Worm (Caenorhabditis elegans) whole organism, young adult: ENCODE measurements around the gene F17H10.2.

ENCODE experiments used
- B0261.1 ChIP-seq: sonication (generic microtip); optimal IDR thresholded peaks from 2 replicates; lab custom pipeline; 2016; ENCODE audit warnings: mild to moderate bottlenecking, missing genetic modification characterization, moderate library complexity, missing compliant biosample characterization
- C06A6.2 ChIP-seq: fragments of 200-800 bp; sonication (Bioruptor generic); conservative IDR thresholded peaks from 2 replicates; pipeline ENCODE4 v1.3.6; 2022; ENCODE audit warnings: missing genetic modification characterization, missing compliant biosample characterization
- C17E4.6 ChIP-seq: fragments of 200-800 bp; sonication (Bioruptor generic); IDR thresholded peaks from 2 replicates; pipeline ENCODE4 v1.3.6; 2022; ENCODE audit warnings: missing genetic modification reagents, missing genetic modification characterization, missing compliant biosample characterization
- F10E7.11 ChIP-seq: sonication (generic microtip); optimal IDR thresholded peaks from 2 replicates; lab custom pipeline; 2017; ENCODE audit warnings: mild to moderate bottlenecking, missing genetic modification characterization, moderate library complexity, missing compliant biosample characterization
- F37B4.10 ChIP-seq: fragments of 200-800 bp; sonication (Bioruptor generic); IDR thresholded peaks from 2 replicates; pipeline ENCODE4 v1.3.6; 2022; ENCODE audit warnings: missing genetic modification characterization, missing compliant biosample characterization
- F49E8.2 ChIP-seq: sonication (generic microtip); optimal IDR thresholded peaks from 3 replicates; lab custom pipeline; 2017; ENCODE audit warnings: missing genetic modification characterization, mild to moderate bottlenecking, missing compliant biosample characterization, antibody characterized with exemption, moderate library complexity; ENCODE audit not compliant: insufficient read depth
- F52B5.7 ChIP-seq: sonication (generic microtip); optimal IDR thresholded peaks from 2 replicates; lab custom pipeline; 2016; ENCODE audit warnings: mild to moderate bottlenecking, missing genetic modification characterization, missing compliant biosample characterization
- K11D2.4 ChIP-seq: fragments of 200-800 bp; sonication (Bioruptor generic); IDR thresholded peaks from 2 replicates; pipeline ENCODE4 v1.3.6; 2022; ENCODE audit warnings: missing genetic modification reagents, missing genetic modification characterization, missing compliant biosample characterization
- T07F8.4 ChIP-seq: sonication (generic microtip); optimal IDR thresholded peaks from 2 replicates; lab custom pipeline; 2016; ENCODE audit warnings: mild to moderate bottlenecking, missing genetic modification characterization, moderate library complexity, missing compliant biosample characterization
- T26A5.8 ChIP-seq: sonication (generic microtip); optimal IDR thresholded peaks from 2 replicates; lab custom pipeline; 2016; ENCODE audit warnings: missing genetic modification characterization, missing compliant biosample characterization
- Y56A3A.18 ChIP-seq: fragments of 200-800 bp; sonication (Bioruptor generic); IDR thresholded peaks from 2 replicates; pipeline ENCODE4 v1.3.6; 2022; ENCODE audit warnings: missing genetic modification reagents, missing genetic modification characterization, missing compliant biosample characterization
- attf-3 ChIP-seq: fragments of 200-800 bp; sonication (Bioruptor generic); conservative IDR thresholded peaks from 2 replicates; pipeline ENCODE4 v1.3.6; 2022; ENCODE audit warnings: missing genetic modification reagents, missing genetic modification characterization, missing compliant biosample characterization
- cebp-1 ChIP-seq, 2 experiments: fragments of 200-800 bp in 1 of 2; sonication (Bioruptor generic) in 1 of 2; sonication (generic microtip) in 1 of 2; IDR thresholded peaks in 1 of 2; optimal IDR thresholded peaks in 1 of 2; 2 replicates each; pipeline versions ENCODE4 v1.3.6 to Lab custom; 2017 to 2022; ENCODE audit warnings: missing compliant biosample characterization in 2 of 2, missing genetic modification characterization in 2 of 2, mild to moderate bottlenecking in 1 of 2, missing genetic modification reagents in 1 of 2, moderate library complexity in 1 of 2
- cebp-2 ChIP-seq: fragments of 200-800 bp; sonication (Bioruptor generic); IDR thresholded peaks from 2 replicates; pipeline ENCODE4 v1.3.6; 2022; ENCODE audit warnings: missing genetic modification characterization, missing compliant biosample characterization
- ceh-91 ChIP-seq: fragments of 200-800 bp; sonication (Bioruptor generic); IDR thresholded peaks from 2 replicates; pipeline ENCODE4 v1.3.6; 2022; ENCODE audit warnings: missing genetic modification reagents, missing genetic modification characterization, missing compliant biosample characterization
- chd-7 ChIP-seq: sonication (generic microtip); optimal IDR thresholded peaks from 2 replicates; lab custom pipeline; 2016; ENCODE audit warnings: mild to moderate bottlenecking, missing genetic modification characterization, moderate library complexity, missing compliant biosample characterization
- dpl-1 ChIP-seq: fragments of 150-350 bp; optimal IDR thresholded peaks from 2 replicates; lab custom pipeline; 2014; ENCODE audit warnings: missing biosample characterization, missing genetic modification reagents, missing genetic modification characterization
- egl-18 ChIP-seq: fragments of 200-800 bp; sonication (Bioruptor generic); IDR thresholded peaks from 2 replicates; pipeline ENCODE4 v1.3.6; 2022; ENCODE audit warnings: missing genetic modification reagents, missing genetic modification characterization, missing compliant biosample characterization
- egl-44 ChIP-seq: fragments of 200-800 bp; sonication (Bioruptor generic); IDR thresholded peaks from 2 replicates; pipeline ENCODE4 v1.3.6; 2022; ENCODE audit warnings: missing genetic modification reagents, missing genetic modification characterization, missing compliant biosample characterization
- ekl-4 ChIP-seq: fragments of 200-800 bp; sonication (Bioruptor generic); IDR thresholded peaks from 2 replicates; pipeline ENCODE4 v1.3.6; 2022; ENCODE audit warnings: missing genetic modification reagents, missing genetic modification characterization, missing compliant biosample characterization
- hlh-12 ChIP-seq: sonication (generic microtip); optimal IDR thresholded peaks from 2 replicates; lab custom pipeline; 2016; ENCODE audit warnings: missing genetic modification characterization, missing compliant biosample characterization
- hmg-1.2 ChIP-seq: fragments of 200-800 bp; sonication (Bioruptor generic); IDR thresholded peaks from 2 replicates; pipeline ENCODE4 v1.3.6; 2022; ENCODE audit warnings: missing genetic modification reagents, missing genetic modification characterization, missing compliant biosample characterization
- hmg-20 ChIP-seq: fragments of 200-800 bp; sonication (Bioruptor generic); IDR thresholded peaks from 2 replicates; pipeline ENCODE4 v1.3.6; 2022; ENCODE audit warnings: missing genetic modification reagents, missing genetic modification characterization, missing compliant biosample characterization
- lin-26 ChIP-seq: fragments of 200-800 bp; sonication (Bioruptor generic); IDR thresholded peaks from 2 replicates; pipeline ENCODE4 v1.3.6; 2022; ENCODE audit warnings: missing genetic modification reagents, missing genetic modification characterization, missing compliant biosample characterization
- lin-40 ChIP-seq: sonication (generic microtip); optimal IDR thresholded peaks from 2 replicates; lab custom pipeline; 2016; ENCODE audit warnings: missing genetic modification characterization, mild to moderate bottlenecking, missing compliant biosample characterization, missing genotype, missing genetic modification reagents
- lir-1 ChIP-seq: fragments of 200-800 bp; sonication (Bioruptor generic); conservative IDR thresholded peaks from 2 replicates; pipeline ENCODE4 v1.3.6; 2022; ENCODE audit warnings: missing genetic modification reagents, missing genetic modification characterization, missing compliant biosample characterization
- lsy-27 ChIP-seq: sonication (generic microtip); optimal IDR thresholded peaks from 2 replicates; lab custom pipeline; 2017; ENCODE audit warnings: missing genetic modification characterization, mild to moderate bottlenecking, missing compliant biosample characterization, antibody characterized with exemption, missing genotype, borderline replicate concordance; ENCODE audit not compliant: insufficient read depth
- madf-3 ChIP-seq: fragments of 200-800 bp; sonication (Bioruptor generic); IDR thresholded peaks from 2 replicates; pipeline ENCODE4 v1.3.6; 2022; ENCODE audit warnings: missing genetic modification reagents, missing genetic modification characterization, missing compliant biosample characterization
- nhr-80 ChIP-seq: sonication (generic microtip); optimal IDR thresholded peaks from 2 replicates; lab custom pipeline; 2016; ENCODE audit warnings: missing genetic modification characterization, missing compliant biosample characterization
- nhr-90 ChIP-seq: sonication (generic microtip); optimal IDR thresholded peaks from 2 replicates; lab custom pipeline; 2016; ENCODE audit warnings: missing genotype, mild to moderate bottlenecking, missing genetic modification characterization, missing compliant biosample characterization
- pha-4 ChIP-seq: fragments of 150-350 bp; sonication (generic microtip); optimal IDR thresholded peaks from 2 replicates; lab custom pipeline; 2014; ENCODE audit warnings: missing biosample characterization, missing genetic modification reagents, missing genetic modification characterization
- rcor-1 ChIP-seq: fragments of 200-800 bp; sonication (Bioruptor generic); IDR thresholded peaks from 2 replicates; pipeline ENCODE4 v1.3.6; 2022; ENCODE audit warnings: missing genetic modification reagents, missing genetic modification characterization, missing compliant biosample characterization
- rec-8 ChIP-seq, 2 experiments: sonication (generic microtip); optimal IDR thresholded peaks; 2 replicates each; lab custom pipeline; 2016; ENCODE audit warnings: mild to moderate bottlenecking in 2 of 2, missing genetic modification characterization in 2 of 2, missing genetic modification reagents in 2 of 2, missing genotype in 2 of 2, missing biosample characterization in 1 of 2, missing compliant biosample characterization in 1 of 2, moderate library complexity in 1 of 2
- sdz-38 ChIP-seq: sonication (generic microtip); optimal IDR thresholded peaks from 2 replicates; lab custom pipeline; 2016; ENCODE audit warnings: missing genotype, missing genetic modification characterization, missing compliant biosample characterization
- somi-1 ChIP-seq: fragments of 200-800 bp; sonication (Bioruptor generic); optimal IDR thresholded peaks from 2 replicates; lab custom pipeline; 2018; ENCODE audit warnings: mild to moderate bottlenecking, missing genetic modification characterization, missing compliant biosample characterization
- tbp1 ChIP-seq: fragments of 200-800 bp; sonication (Bioruptor generic); optimal IDR thresholded peaks from 2 replicates; lab custom pipeline; 2018; ENCODE audit warnings: mild to moderate bottlenecking, missing genetic modification characterization, missing compliant biosample characterization
- tbx-9 ChIP-seq: sonication (generic microtip); optimal IDR thresholded peaks from 2 replicates; lab custom pipeline; 2016; ENCODE audit warnings: borderline replicate concordance, missing genetic modification characterization, inconsistent platforms, missing compliant biosample characterization
- tlf-1 ChIP-seq: fragments of 200-800 bp; sonication (Bioruptor generic); optimal IDR thresholded peaks from 2 replicates; lab custom pipeline; 2018; ENCODE audit warnings: mild to moderate bottlenecking, missing genetic modification characterization, missing compliant biosample characterization
- unc-130 ChIP-seq: sonication (generic microtip); optimal IDR thresholded peaks from 2 replicates; lab custom pipeline; 2016; ENCODE audit warnings: missing genetic modification reagents, missing genetic modification characterization, missing compliant biosample characterization
- zfh-2 ChIP-seq: fragments of 200-800 bp; sonication (Bioruptor generic); conservative IDR thresholded peaks from 2 replicates; pipeline ENCODE4 v1.3.6; 2022; ENCODE audit warnings: missing genetic modification reagents, missing genetic modification characterization, missing compliant biosample characterization
- zim-3 ChIP-seq: sonication (generic microtip); optimal IDR thresholded peaks from 2 replicates; lab custom pipeline; 2017; ENCODE audit warnings: mild to moderate bottlenecking, missing genetic modification characterization, moderate library complexity, missing compliant biosample characterization
- ztf-22 ChIP-seq: fragments of 200-800 bp; sonication (Bioruptor generic); optimal IDR thresholded peaks from 2 replicates; lab custom pipeline; 2018; ENCODE audit warnings: mild to moderate bottlenecking, missing genetic modification characterization, moderate library complexity, missing compliant biosample characterization
- ztf-26 ChIP-seq: sonication (generic microtip); optimal IDR thresholded peaks from 2 replicates; lab custom pipeline; 2017; ENCODE audit warnings: missing genetic modification characterization, missing compliant biosample characterization
- ztf-28 ChIP-seq: fragments of 200-800 bp; sonication (Bioruptor generic); IDR thresholded peaks from 2 replicates; pipeline ENCODE4 v1.3.6; 2022; ENCODE audit warnings: missing genetic modification reagents, missing genetic modification characterization, missing compliant biosample characterization
- ztf-6 ChIP-seq: fragments of 200-800 bp; sonication (Bioruptor generic); IDR thresholded peaks from 2 replicates; pipeline ENCODE4 v1.3.6; 2022; ENCODE audit warnings: missing genetic modification reagents, missing genetic modification characterization, missing compliant biosample characterization

The F17H10.2 gene

ce11 chrX:13113457-13113856 is at the start of gene F17H10.2:
TSS of gene F17H10.2 (plus strand) at chrX:13113772.
- TF ChIP-seq zim-3 (no peak), ztf-22 (GFP tag; lab: Kevin White, UChicago) (no peak), tbp1 (no peak), pha-4 (no peak), K11D2.4 (GFP tag; lab: Robert Waterston, UW) (peak; percentile 24; the same call in 1 of the 2 replicates), cebp-1 (GFP tag; IDR thresholded peaks at IDR 0.05; lab: Robert Waterston, UW) (no peak), cebp-1 (tag; optimal IDR thresholded peaks at IDR 0.05; lab: Kevin White, UChicago) (peak; percentile 27), F49E8.2 (tag; lab: Kevin White, UChicago) (no peak), nhr-80 (no peak), somi-1 (peak; percentile 59), hmg-20 (no peak), egl-18 (GFP tag; lab: Robert Waterston, UW) (no peak), tlf-1 (GFP tag; lab: Kevin White, UChicago) (no peak), zfh-2 (GFP tag; lab: Robert Waterston, UW) (no peak), F10E7.11 (tag; lab: Kevin White, UChicago) (no peak), lsy-27 (tag; lab: Kevin White, UChicago) (no peak), hlh-12 (tag; lab: Kevin White, UChicago) (no peak), B0261.1 (tag; lab: Kevin White, UChicago) (no peak), chd-7 (tag; lab: Kevin White, UChicago) (peak; percentile 29), ceh-91 (GFP tag; lab: Robert Waterston, UW) (no peak), cebp-2 (GFP tag; lab: Robert Waterston, UW) (no peak), T26A5.8 (tag; lab: Kevin White, UChicago) (no peak), ztf-26 (tag; lab: Kevin White, UChicago) (no peak), tbx-9 (tag; lab: Kevin White, UChicago) (no peak), F37B4.10 (GFP tag; lab: Robert Waterston, UW) (no peak), C17E4.6 (GFP tag; lab: Robert Waterston, UW) (no peak), attf-3 (GFP tag; lab: Robert Waterston, UW) (no peak), madf-3 (no peak), lin-26 (0 out of 2 replicates have a peak, but pooled peaks have one; percentile 47), rec-8 (tag; optimal IDR thresholded peaks at IDR 0.05; lab: Kevin White, UChicago) (no peak), F52B5.7 (no peak), unc-130 (GFP tag; lab: Kevin White, UChicago) (no peak), lir-1 (GFP tag; lab: Robert Waterston, UW) (no peak), hmg-1.2 (GFP tag; lab: Robert Waterston, UW) (no peak), dpl-1 (GFP tag; lab: Kevin White, UChicago) (no peak), lin-40 (tag; lab: Kevin White, UChicago) (peak; percentile 20), sdz-38 (no peak)
- TF ChIP-seq, all 124 proteins: peak for 6

ce11 chrX:13071120-13071519 is 42.5 kb upstream of the F17H10.2 start, which contains the start of gene cpx-2:
TSS of gene cpx-2 (minus strand) at chrX:13071220.
- TF ChIP-seq egl-44 (GFP tag; lab: Robert Waterston, UW) (no peak), ztf-28 (GFP tag; lab: Robert Waterston, UW) (no peak), ztf-6 (GFP tag; lab: Robert Waterston, UW) (no peak), rcor-1 (GFP tag; lab: Robert Waterston, UW) (no peak), ekl-4 (GFP tag; lab: Robert Waterston, UW) (no peak), chd-7 (tag; lab: Kevin White, UChicago) (no peak), Y56A3A.18 (GFP tag; lab: Robert Waterston, UW) (no peak), nhr-90 (tag; lab: Kevin White, UChicago) (no peak), T07F8.4 (tag; lab: Kevin White, UChicago) (no peak), C06A6.2 (GFP tag; lab: Robert Waterston, UW) (no peak), lsy-27 (tag; lab: Kevin White, UChicago) (no peak)
